Worm (Caenorhabditis elegans): ENCODE measurements around the gene F40G9.9.
"Not testable (repeated sequence)": the region's sequence is repeated elsewhere in the genome, so short reads cannot be mapped to it uniquely, and the experiment has no call there.

Gene F40G9.9

ce11 chrIII:154168-154567 is 17.3 kb downstream of the F40G9.9 start:
- TF ChIP-seq W03F9.2 (tag; optimal IDR thresholded peaks at IDR 0.05) = no peak
- no peak for TF ChIP-seq dao-5 (tag; optimal IDR thresholded peaks at IDR 0.05)
- no peak for TF ChIP-seq him-1 (tag; optimal IDR thresholded peaks at IDR 0.05)

- TF ChIP-seq him-1 (tag; optimal IDR thresholded peaks at IDR 0.05) (no peak), dao-5 (tag; optimal IDR thresholded peaks at IDR 0.05) (no peak), W03F9.2 (tag; optimal IDR thresholded peaks at IDR 0.05) (no peak)
Observed at ce11 chrIII:151084-151483, 20.4 kb downstream of the F40G9.9 start.

DNA sequence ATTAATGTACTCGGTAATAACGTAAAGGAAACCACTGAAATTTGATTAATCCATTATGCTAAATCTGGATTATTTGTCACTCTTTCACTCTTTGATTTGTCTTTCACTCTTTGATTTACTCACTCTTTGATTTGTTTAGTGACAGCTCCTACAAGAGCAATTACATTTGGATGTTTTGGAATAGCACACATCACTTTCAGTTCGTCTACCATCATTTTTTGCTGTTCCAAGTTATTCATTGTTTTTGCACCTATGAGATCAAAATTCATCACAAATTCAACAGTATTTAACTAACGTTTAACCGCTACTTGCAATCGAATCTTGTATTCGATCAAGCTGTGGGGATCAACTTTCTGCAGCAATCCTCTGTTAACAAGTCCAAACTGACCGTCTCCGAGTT is 22.4 kb downstream of the F40G9.9 start:
- no peak for TF ChIP-seq dao-5 (tag; optimal IDR thresholded peaks at IDR 0.05)
- TF ChIP-seq him-1 (tag; optimal IDR thresholded peaks at IDR 0.05) = no peak
- TF ChIP-seq W03F9.2 (tag; optimal IDR thresholded peaks at IDR 0.05) = no peak

ce11 chrIII:147570-148076 is 23.9 kb downstream of the F40G9.9 start, which contains the start of gene sqst-5:
sqst-5 (minus strand) TSS chrIII:147620.
- no peak for TF ChIP-seq dao-5 (tag; optimal IDR thresholded peaks at IDR 0.05)
- no peak for TF ChIP-seq him-1 (tag; optimal IDR thresholded peaks at IDR 0.05)
- no peak for TF ChIP-seq W03F9.2 (tag; optimal IDR thresholded peaks at IDR 0.05)

DNA sequence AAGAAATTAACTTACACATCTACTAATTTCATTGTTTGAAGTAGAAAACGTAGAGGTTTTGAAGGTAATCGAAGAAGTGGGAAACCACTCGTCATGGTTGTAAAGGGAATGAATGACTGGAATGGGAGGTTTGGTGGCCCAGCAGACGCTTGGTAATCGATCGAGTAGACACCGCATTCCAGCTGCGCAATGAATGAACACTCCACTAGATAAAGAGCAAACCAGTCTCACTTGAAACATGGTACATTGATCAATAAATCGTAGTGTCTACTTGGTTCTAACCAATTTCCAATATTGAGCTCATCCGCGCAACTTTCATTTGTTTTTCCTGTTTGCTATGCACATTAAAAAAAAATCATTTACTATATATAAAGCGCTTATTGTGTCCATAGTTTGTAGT is 25.1 kb downstream of the F40G9.9 start, which contains the start of gene fbxb-84:
Gene fbxb-84 (minus strand): TSS at position 101 of the 400 bp plus-strand sequence.
- TF ChIP-seq W03F9.2 (tag; optimal IDR thresholded peaks at IDR 0.05) (no peak), dao-5 (tag; optimal IDR thresholded peaks at IDR 0.05) (no peak), him-1 (tag; optimal IDR thresholded peaks at IDR 0.05) (no peak)

- TF ChIP-seq him-1 (tag; optimal IDR thresholded peaks at IDR 0.05) = no peak
- no peak for TF ChIP-seq dao-5 (tag; optimal IDR thresholded peaks at IDR 0.05)
- TF ChIP-seq W03F9.2 (tag; optimal IDR thresholded peaks at IDR 0.05) = no peak
Observed at ce11 chrIII:145078-145477, 26.4 kb downstream of the F40G9.9 start, which contains the start of the genes T17A3.12 and fbxb-83. T17A3.12 (minus strand) TSS chrIII:145178. fbxb-83 (minus strand) TSS chrIII:145211.

DNA sequence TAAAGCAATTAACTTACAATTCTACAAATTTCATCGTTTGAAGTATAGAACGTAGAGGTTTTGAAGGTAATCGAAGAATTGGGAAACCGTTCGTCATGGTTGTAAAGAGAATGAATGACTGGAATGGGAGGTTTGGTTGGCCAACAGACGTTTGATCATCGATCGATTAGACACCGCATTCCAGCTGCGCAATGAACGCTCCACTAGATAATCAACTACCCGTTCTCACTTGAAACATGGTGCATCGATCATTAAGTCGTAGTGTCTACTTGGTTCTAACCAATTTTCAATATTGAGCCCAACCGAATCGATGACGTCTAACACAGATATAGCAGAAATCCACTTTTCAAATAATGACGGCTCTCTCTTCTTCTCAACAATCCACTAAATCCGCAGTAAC is 28.4 kb downstream of the F40G9.9 start, which contains the start of gene fbxb-82:
Gene fbxb-82 (minus strand): TSS at position 101 of the 400 bp plus-strand sequence.
- TF ChIP-seq dao-5 (tag; optimal IDR thresholded peaks at IDR 0.05) (no peak), W03F9.2 (tag; optimal IDR thresholded peaks at IDR 0.05) (no peak), him-1 (tag; optimal IDR thresholded peaks at IDR 0.05) (no peak)

DNA sequence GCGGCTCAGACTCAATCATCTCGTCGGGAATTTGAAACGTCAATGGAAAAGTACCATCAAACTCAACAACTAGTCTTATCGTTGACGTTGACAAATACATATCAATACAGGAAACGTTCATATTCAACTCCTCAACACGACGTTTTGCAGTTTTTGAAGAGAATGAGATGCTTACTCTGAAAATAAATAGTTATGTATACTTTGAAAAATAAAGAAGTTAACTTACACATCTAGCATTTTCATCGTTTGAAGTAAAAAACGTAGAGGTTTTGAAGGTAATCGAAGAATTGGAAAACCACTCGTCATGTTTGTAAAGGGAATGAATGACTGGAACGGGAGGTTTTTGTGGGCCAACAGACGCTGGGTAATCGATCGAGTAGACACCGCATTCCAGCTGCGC is 30.6 kb downstream of the F40G9.9 start, which contains the start of gene fbxb-81:
Gene fbxb-81 (minus strand): TSS at position 314 of the 400 bp plus-strand sequence.
- TF ChIP-seq W03F9.2 (tag; optimal IDR thresholded peaks at IDR 0.05) (no peak), dao-5 (tag; optimal IDR thresholded peaks at IDR 0.05) (no peak), him-1 (tag; optimal IDR thresholded peaks at IDR 0.05) (no peak)

DNA sequence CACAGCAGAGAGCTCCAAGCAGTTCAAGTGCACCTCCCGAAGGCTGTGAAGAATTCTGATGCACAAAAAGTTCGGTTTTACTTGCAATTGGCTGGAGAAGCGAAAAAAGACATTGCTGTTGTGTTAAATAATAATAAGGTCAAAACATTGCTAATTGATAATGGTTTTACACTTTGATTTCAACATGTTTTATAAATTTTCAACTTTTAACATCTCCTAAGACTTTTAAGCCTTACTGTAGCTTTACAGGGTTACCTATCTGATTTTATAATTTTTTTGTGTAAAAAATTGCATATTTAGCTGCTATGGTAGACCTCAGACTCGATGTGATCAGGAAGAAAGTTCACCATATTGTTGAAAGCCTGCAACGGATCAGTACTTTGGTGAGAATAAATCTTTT is 37.3 kb downstream of the F40G9.9 start, which contains the start of gene pals-25:
Gene pals-25 (plus strand): TSS at position 301 of the 400 bp plus-strand sequence.
- TF ChIP-seq dao-5 (tag; optimal IDR thresholded peaks at IDR 0.05) (no peak), him-1 (tag; optimal IDR thresholded peaks at IDR 0.05) (no peak), W03F9.2 (tag; optimal IDR thresholded peaks at IDR 0.05) (no peak)

ce11 chrIII:132118-132517 is 39.4 kb downstream of the F40G9.9 start, which contains the start of gene pals-22:
pals-22 (plus strand) TSS chrIII:132418.
- TF ChIP-seq dao-5 (tag; optimal IDR thresholded peaks at IDR 0.05) = no peak
- TF ChIP-seq W03F9.2 (tag; optimal IDR thresholded peaks at IDR 0.05) = no peak
- no peak for TF ChIP-seq him-1 (tag; optimal IDR thresholded peaks at IDR 0.05)

- TF ChIP-seq dao-5 (tag; optimal IDR thresholded peaks at IDR 0.05) (no peak), him-1 (tag; optimal IDR thresholded peaks at IDR 0.05) (no peak), W03F9.2 (tag; optimal IDR thresholded peaks at IDR 0.05) (no peak)
Observed at ce11 chrIII:131627-132026, 39.9 kb downstream of the F40G9.9 start.

DNA sequence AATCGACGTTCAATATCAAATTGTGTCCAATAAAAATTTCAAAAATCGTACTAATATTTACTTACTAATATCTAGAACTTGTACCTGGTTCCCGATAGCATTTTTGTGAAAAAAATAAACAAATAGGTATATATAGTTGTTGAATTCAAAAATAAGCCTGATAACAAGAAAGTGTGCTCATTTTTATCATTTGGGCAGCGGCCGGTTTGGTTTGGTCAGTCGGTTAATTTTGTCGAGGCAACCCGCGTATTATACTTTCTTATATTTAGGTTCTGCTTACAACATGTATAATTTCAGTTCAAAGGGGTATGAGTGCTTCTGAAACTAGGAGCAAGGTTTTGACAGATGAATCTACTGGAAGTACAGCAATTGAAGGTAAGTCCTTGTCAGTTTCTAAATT is 40.9 kb downstream of the F40G9.9 start, which contains the start of the genes nhr-280 and C29F9.2:
Gene nhr-280 (minus strand): TSS at position 101 of the 400 bp plus-strand sequence.
Gene C29F9.2 (plus strand): TSS at position 298 of the 400 bp plus-strand sequence.
- TF ChIP-seq dao-5 (tag; optimal IDR thresholded peaks at IDR 0.05) = no peak
- TF ChIP-seq W03F9.2 (tag; optimal IDR thresholded peaks at IDR 0.05) = no peak
- no peak for TF ChIP-seq him-1 (tag; optimal IDR thresholded peaks at IDR 0.05)

DNA sequence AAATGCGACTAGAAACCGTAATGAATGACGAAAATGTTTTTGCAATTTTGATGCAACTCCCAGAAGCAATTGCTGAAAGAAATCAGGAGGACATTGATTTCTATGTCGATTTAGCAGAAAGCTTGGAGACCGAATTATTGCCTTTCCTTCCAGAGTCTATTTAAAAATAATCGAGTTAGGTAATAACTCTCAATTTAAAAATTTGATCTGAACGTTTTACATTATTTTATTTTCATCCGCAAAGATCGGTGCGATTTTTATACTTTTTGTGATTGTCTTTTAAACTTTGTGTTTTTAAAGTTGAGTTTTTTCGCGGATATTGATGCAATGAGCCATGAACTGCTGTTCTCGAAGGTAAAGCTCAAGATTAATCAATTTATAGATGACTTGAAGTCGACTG is 47.0 kb downstream of the F40G9.9 start, which contains the start of gene pals-23:
Gene pals-23 (plus strand): TSS at position 301 of the 400 bp plus-strand sequence.
- TF ChIP-seq W03F9.2 (tag; optimal IDR thresholded peaks at IDR 0.05) (no peak), him-1 (tag; optimal IDR thresholded peaks at IDR 0.05) (no peak), dao-5 (tag; optimal IDR thresholded peaks at IDR 0.05) (no peak)

- not testable (repeated sequence) for TF ChIP-seq dao-5, W03F9.2, him-1 (tag; optimal IDR thresholded peaks at IDR 0.05)
Observed at ce11 chrIII:121983-122449, 49.5 kb downstream of the F40G9.9 start, which contains the start of gene C29F9.12. C29F9.12 (minus strand) TSS chrIII:122033.

All from whole organism, L4/young adult.